Fruit fly (Drosophila melanogaster): ENCODE results near the gene mthl15.

Gene mthl15

dm6 chr2L:10260750-10261493 lies 22.8 kb upstream of the mthl15 start, which contains the start of gene Pten (continued):
- TF ChIP-seq Hr4 (GFP tag; optimal IDR thresholded peaks at IDR 0.05), result peak; percentile 80
- TF ChIP-seq Eip75B (GFP tag; optimal IDR thresholded peaks at IDR 0.05), result peak; percentile 66
- no peak for TF ChIP-seq CG34406 (GFP tag; optimal IDR thresholded peaks at IDR 0.05)
- no peak for TF ChIP-seq achi (GFP tag; optimal IDR thresholded peaks at IDR 0.05)
- no peak for TF ChIP-seq fd59A (GFP tag; optimal IDR thresholded peaks at IDR 0.05)
- peak; percentile 11 for TF ChIP-seq Sox15 (GFP tag; optimal IDR thresholded peaks at IDR 0.05)
- TF ChIP-seq vri (GFP tag; optimal IDR thresholded peaks at IDR 0.05), result no peak
- peak; percentile 68 for TF ChIP-seq topi (GFP tag; optimal IDR thresholded peaks at IDR 0.05)
- peak; percentile 72 for TF ChIP-seq CG15336 (GFP tag; IDR thresholded peaks at IDR 0.05)
- peak; percentile 16 for TF ChIP-seq CG6792 (GFP tag; optimal IDR thresholded peaks at IDR 0.05)
- no peak for TF ChIP-seq Gug (GFP tag; IDR thresholded peaks at IDR 0.05)
- TF ChIP-seq Hr39 (GFP tag; optimal IDR thresholded peaks at IDR 0.05), result no peak
- TF ChIP-seq dac (GFP tag; optimal IDR thresholded peaks at IDR 0.05), result no peak
- TF ChIP-seq lz (GFP tag; optimal IDR thresholded peaks at IDR 0.05), result peak; percentile 69
- TF ChIP-seq CG6276 (GFP tag; optimal IDR thresholded peaks at IDR 0.05), result no peak
- peak; percentile 67 for TF ChIP-seq esn (GFP tag; optimal IDR thresholded peaks at IDR 0.05)
- TF ChIP-seq pdm3 (GFP tag; optimal IDR thresholded peaks at IDR 0.05), result no peak
- peak; percentile 62 for TF ChIP-seq OdsH (GFP tag; optimal IDR thresholded peaks at IDR 0.05)
- no peak for TF ChIP-seq dsx (GFP tag; optimal IDR thresholded peaks at IDR 0.05; ENCODE audit: poor library complexity, severe bottlenecking)

DNA sequence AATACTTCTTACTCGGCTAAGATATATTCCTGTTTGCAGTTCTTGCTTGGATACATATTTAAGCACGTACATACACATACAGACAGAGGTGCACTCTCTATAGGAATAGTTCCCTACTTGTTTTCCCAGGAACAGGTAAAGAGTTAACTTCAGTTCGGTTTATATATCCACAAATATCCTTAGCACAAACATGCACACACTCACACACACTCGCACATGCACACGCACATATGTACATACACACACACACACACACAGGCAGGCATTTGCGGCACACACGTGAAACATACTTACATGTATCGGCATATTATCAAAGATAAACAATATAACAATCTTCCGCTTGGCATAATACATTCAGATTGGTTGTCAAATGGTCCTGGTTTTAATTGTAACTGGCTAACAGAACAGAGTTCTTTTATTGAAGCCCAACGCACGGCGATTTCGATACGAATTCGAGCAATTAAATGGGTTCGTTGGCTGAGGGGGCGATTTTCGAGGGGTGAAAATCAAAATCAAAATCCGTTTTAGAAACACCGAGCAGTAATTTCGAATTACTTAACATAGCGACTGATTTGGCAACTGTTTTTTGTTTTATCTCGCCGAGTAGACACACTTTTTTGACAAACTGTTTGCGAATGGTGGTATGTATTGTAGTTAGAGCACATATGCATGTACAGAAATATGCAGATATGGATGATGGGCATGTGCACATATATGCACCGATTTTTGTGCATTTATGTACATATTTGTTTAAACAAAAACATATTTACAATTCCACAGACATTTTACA lies 22.0 kb upstream of the mthl15 start:
- TF ChIP-seq Eip78C (GFP tag), result peak; percentile 83
- no peak for TF ChIP-seq acj6 (GFP tag; optimal IDR thresholded peaks at IDR 0.05)
- no peak for TF ChIP-seq svp (GFP tag)
- no peak for TF ChIP-seq fd85E (GFP tag; optimal IDR thresholded peaks at IDR 0.05)

- TF ChIP-seq CG11294 (GFP tag; IDR thresholded peaks at IDR 0.05) (no peak), CG6854 (GFP tag; optimal IDR thresholded peaks at IDR 0.05) (no peak), Met (GFP tag; optimal IDR thresholded peaks at IDR 0.05) (no peak), Ets21C (GFP tag; optimal IDR thresholded peaks at IDR 0.05) (no peak), pdm3 (GFP tag; optimal IDR thresholded peaks at IDR 0.05) (no peak), topi (GFP tag; optimal IDR thresholded peaks at IDR 0.05) (no peak), achi (GFP tag; optimal IDR thresholded peaks at IDR 0.05) (no peak), CG8632 (GFP tag; optimal IDR thresholded peaks at IDR 0.05) (no peak), cyc (GFP tag; optimal IDR thresholded peaks at IDR 0.05) (no peak), CG3032 (tag; optimal IDR thresholded peaks at IDR 0.05) (no peak)
Measured at dm6 chr2L:10255725-10256158, 17.6 kb upstream of the mthl15 start, which contains the start of gene CG5676. CG5676 (minus strand) TSS chr2L:10255891.

DNA sequence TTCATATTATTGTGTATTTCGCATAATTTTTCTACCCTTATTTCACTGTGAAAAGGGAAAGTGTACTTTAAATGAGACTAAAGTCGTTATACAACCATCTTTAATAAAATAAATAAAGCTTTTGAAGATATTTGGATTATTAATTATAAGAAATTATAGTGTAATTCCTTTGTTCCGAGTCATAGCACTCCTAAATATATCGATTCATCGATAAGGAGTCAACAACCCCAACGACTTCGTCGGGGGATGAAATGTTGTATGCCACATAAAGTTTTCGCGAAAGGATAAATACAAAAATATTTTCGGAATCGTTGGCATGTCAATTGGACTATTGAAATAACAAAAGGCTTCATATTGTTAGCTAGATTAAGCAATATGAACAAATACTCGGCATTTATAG lies 13.5 kb upstream of the mthl15 start, which contains the start of gene Ror:
TSS of gene Ror (plus strand) at position 252 of the 400 bp plus-strand sequence.
- TF ChIP-seq CG8632 (GFP tag; optimal IDR thresholded peaks at IDR 0.05), result no peak
- TF ChIP-seq Eip75B (GFP tag; optimal IDR thresholded peaks at IDR 0.05), result no peak
- no peak for TF ChIP-seq CG8319 (GFP tag; optimal IDR thresholded peaks at IDR 0.05)
- TF ChIP-seq svp (GFP tag), result no peak
- TF ChIP-seq CG6808 (GFP tag; optimal IDR thresholded peaks at IDR 0.05), result no peak
- TF ChIP-seq CG32006 (GFP tag; optimal IDR thresholded peaks at IDR 0.05), result no peak
- no peak for TF ChIP-seq CG6163 (GFP tag; IDR thresholded peaks at IDR 0.05)
- TF ChIP-seq Sox14 (GFP tag; optimal IDR thresholded peaks at IDR 0.05), result no peak
- TF ChIP-seq CG34406 (GFP tag; optimal IDR thresholded peaks at IDR 0.05), result no peak
- TF ChIP-seq esn (GFP tag; optimal IDR thresholded peaks at IDR 0.05), result no peak
- TF ChIP-seq CG31627 (GFP tag; optimal IDR thresholded peaks at IDR 0.05), result no peak
- no peak for TF ChIP-seq Eip93F (GFP tag; optimal IDR thresholded peaks at IDR 0.05)
- TF ChIP-seq Eip78C (GFP tag), result no peak

Data from whole organism, prepupa.